Worm (Caenorhabditis elegans) whole organism, mixed stage, embryonic: ENCODE results near the gene T25G12.13.

Experiments used
- lsy-2 ChIP-seq: fragments of 150-350 bp; optimal IDR thresholded peaks from 2 replicates; lab custom pipeline; 2014; ENCODE audit warnings: missing biosample characterization, missing genetic modification characterization
- mep-1 ChIP-seq: fragments of 150-350 bp; optimal IDR thresholded peaks from 2 replicates; lab custom pipeline; 2017; ENCODE audit warnings: missing biosample characterization, missing genetic modification reagents, missing genetic modification characterization, inconsistent platforms
- nhr-237 ChIP-seq: fragments of 150-350 bp; optimal IDR thresholded peaks from 2 replicates; lab custom pipeline; 2014; ENCODE audit warnings: missing biosample characterization, missing genetic modification characterization
- nhr-76 ChIP-seq: sonication (generic microtip); optimal IDR thresholded peaks from 2 replicates; lab custom pipeline; 2017; ENCODE audit warnings: missing biosample characterization, missing genetic modification characterization
- tbx-8 ChIP-seq: fragments of 200-800 bp; sonication (Bioruptor generic); optimal IDR thresholded peaks from 2 replicates; lab custom pipeline; 2018; ENCODE audit warnings: mild to moderate bottlenecking, missing genetic modification characterization, moderate library complexity, missing compliant biosample characterization
- unc-39 ChIP-seq: fragments of 150-350 bp; optimal IDR thresholded peaks from 2 replicates; lab custom pipeline; 2014; ENCODE audit warnings: missing biosample characterization, missing genetic modification characterization
- unc-62 ChIP-seq: fragments of 150-350 bp; optimal IDR thresholded peaks from 2 replicates; lab custom pipeline; 2014; ENCODE audit warnings: missing biosample characterization, missing genetic modification reagents, missing genetic modification characterization
- ztf-11 ChIP-seq: fragments of 150-350 bp; optimal IDR thresholded peaks from 2 replicates; lab custom pipeline; 2014; ENCODE audit warnings: missing biosample characterization, missing genetic modification characterization

ce11 chrX:17230108-17230507 is 13.0 kb upstream of the T25G12.13 start, which contains the start of gene T25G12.6:
- TF ChIP-seq mep-1 (no peak), nhr-76 (tag; lab: Kevin White, UChicago) (no peak), lsy-2 (tag; lab: Kevin White, UChicago) (no peak), tbx-8 (GFP tag; lab: Kevin White, UChicago) (no peak), nhr-237 (tag; lab: Kevin White, UChicago) (no peak), ztf-11 (no peak), unc-39 (tag; lab: Kevin White, UChicago) (no peak), unc-62 (GFP tag; lab: Kevin White, UChicago) (no peak)
